Worm (Caenorhabditis elegans) whole organism, early embryonic: Measurements from ENCODE around the gene W06G6.9.

Experiments
- B0310.2 ChIP-seq: sonication (generic microtip); optimal IDR thresholded peaks from 2 replicates; lab custom pipeline; 2016; ENCODE audit warnings: mild to moderate bottlenecking, missing genetic modification characterization, missing compliant biosample characterization
- aly-1 ChIP-seq: sonication (generic microtip); optimal IDR thresholded peaks from 2 replicates; lab custom pipeline; 2016; ENCODE audit warnings: missing genetic modification characterization, missing compliant biosample characterization
- ama-1 ChIP-seq: fragments of 150-350 bp; optimal IDR thresholded peaks from 2 replicates; lab custom pipeline; 2014
- ets-7 ChIP-seq: sonication (generic microtip); optimal IDR thresholded peaks from 2 replicates; lab custom pipeline; 2016; ENCODE audit warnings: missing genotype, missing genetic modification characterization, missing compliant biosample characterization
- flt-1 ChIP-seq: fragments of 200-800 bp; sonication (Bioruptor generic); IDR thresholded peaks from 2 replicates; pipeline ENCODE4 v1.3.6; 2022; ENCODE audit warnings: missing genetic modification characterization, missing compliant biosample characterization
- hmbx-1 ChIP-seq: sonication (generic microtip); optimal IDR thresholded peaks from 2 replicates; lab custom pipeline; 2016; ENCODE audit warnings: mild to moderate bottlenecking, missing genetic modification characterization, missing compliant biosample characterization
- hmg-4 ChIP-seq: fragments of 200-800 bp; sonication (Bioruptor generic); optimal IDR thresholded peaks from 2 replicates; lab custom pipeline; 2018; ENCODE audit warnings: mild to moderate bottlenecking, missing genetic modification characterization, missing compliant biosample characterization
- hnd-1 ChIP-seq: sonication (generic microtip); optimal IDR thresholded peaks from 2 replicates; lab custom pipeline; 2016; ENCODE audit warnings: missing genetic modification characterization, missing compliant biosample characterization
- pes-1 ChIP-seq: fragments of 200-800 bp; sonication (Bioruptor generic); IDR thresholded peaks from 2 replicates; pipeline ENCODE4 v1.3.6; 2022; ENCODE audit warnings: missing genetic modification reagents, missing genetic modification characterization, missing compliant biosample characterization
- scrt-1 ChIP-seq: fragments of 200-800 bp; sonication (Bioruptor generic); IDR thresholded peaks from 2 replicates; pipeline ENCODE4 v1.3.6; 2022; ENCODE audit warnings: missing genetic modification characterization, missing compliant biosample characterization
- sea-1 ChIP-seq: fragments of 200-800 bp; sonication (Bioruptor generic); conservative IDR thresholded peaks from 2 replicates; pipeline ENCODE4 v1.3.6; 2022; ENCODE audit warnings: missing genetic modification characterization, missing compliant biosample characterization
- tbx-11 ChIP-seq: fragments of 200-800 bp; sonication (Bioruptor generic); IDR thresholded peaks from 2 replicates; pipeline ENCODE4 v1.3.6; 2022; ENCODE audit warnings: missing genetic modification characterization, missing compliant biosample characterization

ce11 chrV:16674399-16674798 is 28.1 kb upstream of the W06G6.9 start:
- no peak for TF ChIP-seq scrt-1 (GFP tag; lab: Robert Waterston, UW)
- no peak for TF ChIP-seq ama-1 (lab: Kevin White, UChicago)
- TF ChIP-seq aly-1, result no peak
- TF ChIP-seq pes-1 (GFP tag; lab: Robert Waterston, UW), result no peak
- no peak for TF ChIP-seq sea-1
- TF ChIP-seq ets-7 (tag; lab: Kevin White, UChicago), result no peak
- no peak for TF ChIP-seq hmg-4 (GFP tag; lab: Kevin White, UChicago)
- no peak for TF ChIP-seq B0310.2 (tag; lab: Kevin White, UChicago)
- no peak for TF ChIP-seq flt-1 (GFP tag; lab: Robert Waterston, UW)
- no peak for TF ChIP-seq tbx-11 (GFP tag; lab: Robert Waterston, UW)
- no peak for TF ChIP-seq hnd-1 (tag; lab: Kevin White, UChicago)
- no peak for TF ChIP-seq hmbx-1 (tag; lab: Kevin White, UChicago)
